Worm (Caenorhabditis elegans) whole organism, L4/young adult: ENCODE data around the gene srlf-20.
"Not testable (repeated sequence)": the region's sequence is repeated elsewhere in the genome, so short reads cannot be mapped to it uniquely, and the experiment has no call there.

Experiments used
- W03F9.2 ChIP-seq: fragments of 150-350 bp; optimal IDR thresholded peaks from 2 replicates; lab custom pipeline; 2014; ENCODE audit warnings: missing biosample characterization, missing genetic modification characterization
- dao-5 ChIP-seq: sonication (generic microtip); optimal IDR thresholded peaks from 2 replicates; lab custom pipeline; 2016; ENCODE audit warnings: missing genotype, missing genetic modification characterization, moderate library complexity, missing compliant biosample characterization
- him-1 ChIP-seq: sonication (generic microtip); optimal IDR thresholded peaks from 2 replicates; lab custom pipeline; 2016; ENCODE audit warnings: missing genotype, missing genetic modification reagents, missing genetic modification characterization, missing compliant biosample characterization

The srlf-20 gene

DNA sequence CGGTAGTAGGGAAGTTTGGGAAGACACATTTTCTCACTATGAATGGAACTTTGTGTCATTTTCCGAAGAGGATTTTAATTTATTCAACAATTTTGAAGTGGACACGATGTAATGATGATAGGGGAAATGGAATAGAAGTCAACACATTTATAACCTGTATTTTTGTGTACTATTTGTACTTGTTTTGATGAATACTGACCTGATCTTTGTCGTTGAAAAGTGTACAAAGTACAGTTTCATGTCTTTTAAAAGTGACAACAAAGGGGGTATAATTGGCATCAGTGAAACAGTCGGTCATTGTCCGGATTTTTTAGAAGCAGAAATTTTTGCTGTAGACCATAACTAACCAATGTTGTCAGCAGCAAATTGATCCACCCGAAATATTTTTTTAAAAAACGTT is 4.6 kb upstream of the srlf-20 start, which contains the start of gene T02B11.6:
Gene T02B11.6, minus strand, starts transcription at position 101 of the 400 bp plus-strand sequence.
- TF ChIP-seq him-1 (no peak), dao-5 (tag; lab: Kevin White, UChicago) (no peak), W03F9.2 (tag; lab: Kevin White, UChicago) (no peak)

DNA sequence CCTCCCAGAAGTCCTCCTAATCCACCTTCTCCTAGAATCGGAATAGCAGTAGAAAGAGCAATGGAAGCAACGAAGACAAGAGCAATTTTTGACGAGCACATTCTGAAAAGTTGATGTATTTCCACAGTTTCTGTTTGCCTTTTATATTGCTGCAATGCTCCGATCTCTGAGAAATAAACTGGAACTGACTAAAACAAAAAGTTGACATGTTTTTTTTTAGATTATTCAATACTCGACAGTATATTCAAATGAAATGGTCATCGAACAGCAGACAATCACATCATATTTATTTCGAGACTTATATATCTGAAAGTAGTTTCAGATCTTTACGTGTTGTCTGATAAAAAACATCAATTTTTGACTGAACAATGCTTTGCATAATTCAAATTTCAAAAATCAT is 3.3 kb upstream of the srlf-20 start, which contains the start of gene srlf-21:
Gene srlf-21, minus strand, starts transcription at position 101 of the 400 bp plus-strand sequence.
- TF ChIP-seq him-1, result no peak
- no peak for TF ChIP-seq W03F9.2 (tag; lab: Kevin White, UChicago)
- no peak for TF ChIP-seq dao-5 (tag; lab: Kevin White, UChicago)

DNA sequence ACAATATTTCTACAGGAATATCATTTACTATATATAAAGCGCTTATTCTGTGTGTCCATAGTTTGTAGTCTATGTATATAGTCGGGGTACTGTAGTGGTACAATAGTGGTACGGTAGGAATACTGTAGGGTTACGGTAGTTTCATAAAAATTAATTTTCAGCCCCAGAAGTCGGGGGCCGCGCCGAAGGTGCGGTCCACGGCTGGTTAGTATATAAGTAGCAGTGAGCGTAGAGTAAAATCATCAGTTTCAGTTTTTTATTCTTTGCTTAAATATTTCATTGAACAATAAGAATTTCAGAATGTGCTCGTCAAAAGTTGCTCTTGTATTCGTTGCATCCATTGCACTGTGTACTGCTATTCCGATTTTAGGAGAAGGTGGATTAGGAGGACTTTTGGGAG is 2.9 kb upstream of the srlf-20 start, which contains the start of gene srlf-22:
Gene srlf-22, plus strand, starts transcription at position 301 of the 400 bp plus-strand sequence.
- not testable (repeated sequence) for TF ChIP-seq dao-5 (tag; lab: Kevin White, UChicago); him-1; W03F9.2 (tag; lab: Kevin White, UChicago)

DNA sequence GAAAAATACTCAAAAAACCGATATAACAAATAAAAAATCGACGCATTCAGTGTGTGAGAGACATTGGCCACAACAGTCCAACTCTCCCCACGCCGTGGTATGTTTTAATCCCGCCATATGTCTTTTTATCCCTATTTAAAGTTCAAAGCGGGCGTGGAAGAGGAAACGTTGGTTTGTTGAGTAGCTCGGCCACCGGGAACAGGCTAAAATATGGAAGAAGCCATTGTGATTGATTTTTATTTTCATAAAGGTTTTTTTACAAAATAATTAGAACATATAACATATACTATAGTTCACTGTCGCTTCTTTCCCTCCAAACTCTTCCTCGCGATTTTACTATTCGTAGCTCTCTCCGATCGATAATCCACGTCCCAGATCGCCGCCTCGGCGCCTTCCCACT is 5.3 kb downstream of the srlf-20 start, which contains the start of gene nas-32:
Gene nas-32, minus strand, starts transcription at position 101 of the 400 bp plus-strand sequence.
- TF ChIP-seq him-1, result no peak
- no peak for TF ChIP-seq W03F9.2 (tag; lab: Kevin White, UChicago)
- no peak for TF ChIP-seq dao-5 (tag; lab: Kevin White, UChicago)

DNA sequence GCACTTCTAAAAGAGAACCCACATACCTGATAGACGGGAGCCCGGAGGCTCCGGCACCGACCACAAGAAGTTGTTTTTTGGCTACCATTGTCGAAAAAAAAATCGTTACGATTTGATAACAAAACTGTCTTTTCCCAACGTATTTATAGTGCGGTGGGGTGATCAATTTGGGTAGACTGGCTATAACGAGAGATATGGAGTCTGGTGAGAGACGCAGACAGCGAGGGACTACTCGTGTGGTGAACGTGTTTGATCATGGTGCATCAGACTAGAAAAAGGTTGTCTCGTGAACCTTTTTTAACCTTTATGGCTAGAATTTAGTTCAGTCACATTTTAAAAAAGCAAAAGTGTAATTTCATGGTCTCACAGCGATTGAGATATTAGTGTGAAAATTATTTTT is 9.7 kb downstream of the srlf-20 start, which contains the start of gene fmo-5:
Gene fmo-5, minus strand, starts transcription at position 206 of the 400 bp plus-strand sequence.
- TF ChIP-seq him-1, result no peak
- TF ChIP-seq dao-5 (tag; lab: Kevin White, UChicago), result no peak
- no peak for TF ChIP-seq W03F9.2 (tag; lab: Kevin White, UChicago)

DNA sequence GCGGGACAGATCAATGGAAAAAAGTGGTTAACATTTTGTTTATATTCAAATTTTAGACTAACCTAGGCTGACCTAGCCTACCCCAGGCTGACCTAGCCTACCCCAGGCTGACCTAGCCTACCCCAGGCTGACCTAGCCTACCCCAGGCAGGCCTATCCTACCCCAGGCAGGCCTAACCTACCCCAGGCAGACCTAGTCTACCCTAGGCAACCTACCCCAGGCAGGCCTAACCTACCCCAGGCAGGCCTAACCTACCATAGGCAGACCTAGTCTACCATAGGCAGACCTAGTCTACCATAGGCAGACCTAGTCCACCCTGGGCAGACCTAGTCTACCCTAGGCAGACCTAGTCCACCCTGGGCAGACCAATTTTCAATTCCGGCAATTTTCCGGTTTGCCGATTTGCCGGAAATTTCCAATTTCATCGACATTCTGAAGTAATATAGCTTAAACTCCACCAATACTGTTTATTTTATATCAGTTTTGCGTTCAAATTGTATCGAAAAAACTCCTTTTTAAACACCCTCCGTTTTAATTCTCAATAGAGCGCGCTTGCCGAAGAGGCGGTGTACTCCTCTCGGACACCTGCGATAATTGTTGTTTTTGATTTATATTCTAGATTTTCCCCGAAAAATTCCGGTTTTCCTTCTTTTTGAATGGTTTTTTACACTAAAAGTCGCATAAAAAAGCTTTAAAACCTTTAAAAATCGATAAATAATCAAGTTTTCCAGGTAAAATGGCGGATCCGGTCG is 10.6 kb downstream of the srlf-20 start, which contains the start of gene trm-2A:
Gene trm-2A, plus strand, starts transcription at position 732 of the 752 bp plus-strand sequence.
- TF ChIP-seq him-1 (no peak), W03F9.2 (tag; lab: Kevin White, UChicago) (peak; percentile 22)

DNA sequence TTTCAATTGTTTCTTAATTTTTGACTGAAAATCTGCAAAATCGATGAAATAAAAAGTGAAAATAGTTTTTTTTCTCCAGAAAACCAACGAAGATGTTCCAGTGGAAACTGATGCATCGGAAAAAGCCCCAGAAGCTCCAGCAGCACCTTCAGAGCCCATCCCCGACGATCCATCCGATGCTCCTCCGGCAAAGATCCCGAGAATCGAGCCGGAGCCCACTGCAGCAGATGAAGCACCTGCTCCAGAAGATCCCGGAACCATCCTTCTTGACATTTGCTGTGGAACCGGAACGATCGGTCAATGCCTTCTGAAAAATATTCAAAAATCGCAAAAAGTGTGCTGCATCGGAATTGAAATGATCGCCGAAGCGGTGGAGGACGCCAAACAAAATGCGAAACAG is 14.9 kb downstream of the srlf-20 start:
- TF ChIP-seq dao-5 (tag; lab: Kevin White, UChicago) (no peak), W03F9.2 (tag; lab: Kevin White, UChicago) (no peak), him-1 (no peak)

DNA sequence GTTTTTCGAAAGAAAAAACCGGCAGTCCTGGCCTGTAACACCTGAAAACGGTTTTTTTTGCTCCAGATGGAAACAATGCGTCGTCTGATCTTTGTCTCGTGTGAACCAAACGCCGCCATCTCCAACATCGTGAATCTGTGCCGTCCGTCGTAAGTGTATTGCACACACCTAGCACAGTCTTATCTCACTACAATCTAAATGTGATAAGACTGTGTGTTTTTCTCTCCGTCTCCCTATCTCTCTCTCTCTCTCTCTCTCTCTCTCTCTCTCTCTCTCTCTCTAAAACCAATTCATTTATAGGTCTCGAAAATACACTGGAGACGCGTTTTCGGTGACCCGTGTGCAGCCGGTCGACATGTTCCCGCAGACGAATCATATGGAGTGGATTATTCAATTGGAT is 16.8 kb downstream of the srlf-20 start:
- TF ChIP-seq W03F9.2 (tag; lab: Kevin White, UChicago) (no peak), dao-5 (tag; lab: Kevin White, UChicago) (no peak), him-1 (no peak)

DNA sequence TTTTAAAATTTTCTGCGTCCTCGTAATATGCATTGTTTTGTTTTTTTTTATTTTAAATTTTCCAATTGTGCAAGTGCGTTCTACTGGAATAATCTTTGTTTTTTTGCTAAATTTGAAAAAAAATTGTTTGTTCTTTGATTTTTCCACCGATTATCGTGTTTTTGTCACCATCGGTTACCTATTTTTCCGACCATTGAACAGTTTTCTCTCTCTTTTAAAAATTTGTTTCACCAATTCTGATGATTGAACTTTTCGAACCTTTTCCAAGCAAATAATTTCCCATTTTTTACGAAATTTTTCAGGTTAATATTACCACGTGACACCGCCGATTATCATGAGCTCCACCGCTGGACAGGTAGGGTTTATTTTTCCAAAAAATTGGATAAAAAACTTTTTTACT is 17.7 kb downstream of the srlf-20 start, which contains the start of gene adh-5:
Gene adh-5, plus strand, starts transcription at position 301 of the 400 bp plus-strand sequence.
- TF ChIP-seq dao-5 (tag; lab: Kevin White, UChicago) (no peak), him-1 (no peak), W03F9.2 (tag; lab: Kevin White, UChicago) (no peak)

DNA sequence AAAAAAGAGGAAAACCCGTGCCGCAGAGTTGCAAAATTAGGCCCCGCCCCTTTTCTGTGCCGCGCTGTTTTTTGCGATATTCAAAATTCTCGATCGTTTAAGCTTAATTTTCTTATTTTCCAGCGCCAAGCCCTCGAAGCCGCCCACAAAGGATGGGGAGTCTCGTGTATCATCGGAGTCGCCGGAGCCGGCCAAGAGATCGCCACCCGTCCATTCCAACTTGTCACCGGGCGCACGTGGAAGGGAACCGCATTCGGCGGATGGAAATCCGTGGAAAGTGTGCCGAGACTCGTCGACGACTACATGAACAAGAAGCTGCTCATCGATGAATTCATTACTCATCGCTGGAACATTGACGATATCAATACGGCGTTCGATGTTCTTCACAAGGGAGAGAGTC is 21.9 kb downstream of the srlf-20 start:
- TF ChIP-seq dao-5 (tag; lab: Kevin White, UChicago) (no peak), him-1 (no peak), W03F9.2 (tag; lab: Kevin White, UChicago) (no peak)

DNA sequence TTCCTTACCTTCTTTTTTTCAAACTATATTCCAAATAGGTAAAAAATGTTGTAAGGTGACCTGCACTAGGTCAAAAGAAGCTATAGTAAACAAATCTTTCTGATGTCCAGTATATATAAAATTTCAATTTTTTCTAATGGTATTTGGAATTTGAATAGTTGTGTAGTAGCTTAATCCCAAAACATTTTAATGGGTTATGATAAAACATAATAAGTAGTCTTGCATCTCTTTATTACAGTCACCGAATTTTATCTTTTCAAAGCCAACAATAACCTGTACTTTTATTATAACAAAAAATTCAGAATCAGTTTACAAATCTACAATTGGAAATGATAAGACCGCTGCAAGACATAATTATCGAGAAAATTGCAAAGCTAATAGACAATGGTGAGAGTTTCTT is 23.7 kb downstream of the srlf-20 start, which contains the start of gene H24K24.2:
Gene H24K24.2, plus strand, starts transcription at position 301 of the 400 bp plus-strand sequence.
- TF ChIP-seq him-1 (no peak), dao-5 (tag; lab: Kevin White, UChicago) (no peak), W03F9.2 (tag; lab: Kevin White, UChicago) (no peak)

DNA sequence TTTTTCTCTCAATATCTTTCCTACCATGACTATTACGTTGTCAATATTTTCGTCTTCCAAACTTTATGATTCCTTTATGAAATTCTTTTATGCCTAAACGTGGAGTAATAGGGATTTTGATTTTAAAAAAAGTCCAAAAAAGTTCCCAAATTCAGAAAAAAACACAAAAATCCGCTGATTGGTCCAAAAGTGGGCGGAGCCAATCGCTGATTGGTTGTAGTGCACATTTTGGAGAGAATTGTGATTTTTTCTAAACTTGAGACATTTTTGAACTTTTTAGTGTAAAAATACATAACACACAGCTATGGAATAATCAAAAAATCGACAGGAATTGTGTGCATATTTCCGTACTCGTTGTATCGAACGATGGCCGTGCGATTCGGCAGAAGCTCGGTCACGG is 45.6 kb downstream of the srlf-20 start:
- TF ChIP-seq him-1 (no peak), W03F9.2 (tag; lab: Kevin White, UChicago) (no peak), dao-5 (tag; lab: Kevin White, UChicago) (no peak)

DNA sequence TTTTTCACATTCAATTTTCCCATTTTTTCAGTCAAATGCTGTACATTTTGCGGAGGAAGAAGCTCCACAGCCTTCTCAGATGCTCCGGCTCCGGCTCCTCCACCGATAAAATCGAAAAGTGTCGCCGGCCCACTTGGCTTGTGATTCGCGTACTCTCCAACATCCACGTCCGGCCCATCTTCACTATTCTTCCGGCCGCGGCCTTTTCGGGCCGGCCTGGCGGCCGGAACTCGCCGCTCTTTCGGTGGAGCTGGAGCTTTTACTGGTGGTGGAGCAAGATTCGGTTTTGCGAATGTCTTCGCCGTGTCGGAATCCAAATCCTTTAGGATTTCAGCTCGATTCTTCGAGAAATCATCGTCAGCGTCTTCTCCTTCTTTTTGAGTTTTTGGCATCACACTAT is 48.8 kb downstream of the srlf-20 start:
- TF ChIP-seq W03F9.2 (tag; lab: Kevin White, UChicago), result no peak
- TF ChIP-seq dao-5 (tag; lab: Kevin White, UChicago), result no peak
- no peak for TF ChIP-seq him-1
